Fruit fly (Drosophila melanogaster) whole organism, embryonic: ENCODE results near the gene P5cr-2.

ENCODE experiments used
- BEAF-32 ChIP-seq: fragments of 200-800 bp; sonication (Bioruptor generic); optimal IDR thresholded peaks from 3 replicates; lab custom pipeline; 2017; ENCODE audit warnings: missing biosample characterization, missing genetic modification characterization, mild to moderate bottlenecking, moderate library complexity, missing genetic modification reagents
- BtbVII ChIP-seq: fragments of 200-800 bp; sonication (Bioruptor generic); optimal IDR thresholded peaks from 3 replicates; lab custom pipeline; 2017; ENCODE audit warnings: missing biosample characterization, mild to moderate bottlenecking, missing genetic modification characterization
- CG10462 ChIP-seq: fragments of 200-800 bp; sonication (Bioruptor generic); optimal IDR thresholded peaks from 2 replicates; lab custom pipeline; 2016; ENCODE audit warnings: missing biosample characterization, missing genetic modification characterization
- CG13123 ChIP-seq: fragments of 200-800 bp; sonication (Bioruptor generic); optimal IDR thresholded peaks from 2 replicates; lab custom pipeline; 2016; ENCODE audit warnings: missing biosample characterization, missing genetic modification characterization
- CG18476 ChIP-seq: fragments of 200-800 bp; sonication (Bioruptor generic); optimal IDR thresholded peaks from 2 replicates; lab custom pipeline; 2016; ENCODE audit warnings: missing biosample characterization, mild to moderate bottlenecking, missing genetic modification characterization
- CG31441 ChIP-seq: fragments of 200-800 bp; sonication (Bioruptor generic); IDR thresholded peaks from 2 replicates; pipeline ENCODE4 v1.3.6; 2022; ENCODE audit warnings: missing biosample characterization, missing genetic modification characterization
- CG34376 ChIP-seq: fragments of 200-800 bp; sonication (Bioruptor generic); optimal IDR thresholded peaks from 2 replicates; lab custom pipeline; 2018; ENCODE audit warnings: missing biosample characterization, mild to moderate bottlenecking, missing genetic modification characterization
- CG3995 ChIP-seq: fragments of 200-800 bp; sonication (Bioruptor generic); optimal IDR thresholded peaks from 3 replicates; lab custom pipeline; 2016; ENCODE audit warnings: missing biosample characterization, missing genetic modification characterization
- CG4282 ChIP-seq: fragments of 200-800 bp; sonication (Bioruptor generic); optimal IDR thresholded peaks from 2 replicates; lab custom pipeline; 2016; ENCODE audit warnings: missing biosample characterization, missing genetic modification characterization
- CG4730 ChIP-seq: fragments of 200-800 bp; sonication (Bioruptor generic); IDR thresholded peaks from 2 replicates; pipeline ENCODE4 v1.3.6; 2022; ENCODE audit warnings: missing biosample characterization, missing genetic modification characterization
- CG7987 ChIP-seq: fragments of 200-800 bp; sonication (Bioruptor generic); optimal IDR thresholded peaks from 2 replicates; lab custom pipeline; 2018; ENCODE audit warnings: missing biosample characterization, mild to moderate bottlenecking, missing genetic modification characterization, moderate library complexity
- CG8281 ChIP-seq: fragments of 200-800 bp; sonication (Bioruptor generic); optimal IDR thresholded peaks from 2 replicates; lab custom pipeline; 2018; ENCODE audit warnings: missing biosample characterization, mild to moderate bottlenecking, missing genetic modification characterization, moderate library complexity
- Dek ChIP-seq: fragments of 200-800 bp; sonication (Bioruptor generic); optimal IDR thresholded peaks from 3 replicates; lab custom pipeline; 2019; ENCODE audit warnings: missing biosample characterization, mild to moderate bottlenecking, missing genetic modification characterization, moderate library complexity
- Dfd ChIP-seq, 2 experiments: fragments of >200 bp; optimal IDR thresholded peaks; 2 replicates each; lab custom pipeline; 2017; ENCODE audit warnings: missing biosample characterization in 2 of 2, missing genetic modification characterization in 2 of 2
- Dll ChIP-seq: fragments of 200-800 bp; sonication (Bioruptor generic); IDR thresholded peaks from 4 replicates; pipeline ENCODE4 v1.3.6; 2022; ENCODE audit warnings: missing biosample characterization, missing genetic modification characterization; ENCODE audit not compliant: partially characterized antibody
- Doc2 ChIP-seq: fragments of 200-800 bp; sonication (Bioruptor generic); IDR thresholded peaks from 2 replicates; pipeline ENCODE4 v1.3.6; 2022; ENCODE audit warnings: missing biosample characterization, missing genetic modification characterization
- Elba2 ChIP-seq: fragments of 200-800 bp; sonication (Bioruptor generic); optimal IDR thresholded peaks from 3 replicates; lab custom pipeline; 2016; ENCODE audit warnings: missing biosample characterization, missing genetic modification characterization
- Fer2 ChIP-seq: fragments of 200-800 bp; sonication (Bioruptor generic); optimal IDR thresholded peaks from 2 replicates; lab custom pipeline; 2018; ENCODE audit warnings: missing biosample characterization, mild to moderate bottlenecking, missing genetic modification characterization, moderate library complexity
- HLH54F ChIP-seq: fragments of 200-800 bp; sonication (Bioruptor generic); optimal IDR thresholded peaks from 3 replicates; lab custom pipeline; 2016; ENCODE audit warnings: missing biosample characterization, missing genetic modification characterization
- Hmr ChIP-seq: fragments of 200-800 bp; sonication (Bioruptor generic); optimal IDR thresholded peaks from 3 replicates; lab custom pipeline; 2017; ENCODE audit warnings: mild to moderate bottlenecking, missing biosample characterization, missing genetic modification reagents, missing genetic modification characterization
- Hsf ChIP-seq: fragments of 200-800 bp; sonication (Bioruptor generic); optimal IDR thresholded peaks from 3 replicates; lab custom pipeline; 2016; ENCODE audit warnings: missing biosample characterization, missing genetic modification characterization
- Jarid2 ChIP-seq: fragments of 200-800 bp; sonication (Bioruptor generic); optimal IDR thresholded peaks from 3 replicates; lab custom pipeline; 2017; ENCODE audit warnings: mild to moderate bottlenecking, missing biosample characterization, missing genetic modification reagents, missing genetic modification characterization
- Lpt ChIP-seq: fragments of >200 bp; optimal IDR thresholded peaks from 2 replicates; lab custom pipeline; 2018; ENCODE audit warnings: missing biosample characterization, missing genetic modification characterization
- Max ChIP-seq: fragments of 200-800 bp; sonication (Bioruptor generic); optimal IDR thresholded peaks from 2 replicates; lab custom pipeline; 2016; ENCODE audit warnings: missing biosample characterization, mild to moderate bottlenecking, missing genetic modification characterization
- Nf-YB ChIP-seq: fragments of 200-800 bp; sonication (Bioruptor generic); optimal IDR thresholded peaks from 3 replicates; lab custom pipeline; 2019; ENCODE audit warnings: missing biosample characterization, mild to moderate bottlenecking, missing genetic modification characterization, moderate library complexity
- Rx ChIP-seq: fragments of 200-800 bp; sonication (Bioruptor generic); IDR thresholded peaks from 2 replicates; pipeline ENCODE4 v1.3.6; 2022; ENCODE audit warnings: missing biosample characterization, missing genetic modification characterization
- Sox102F ChIP-seq: fragments of 200-800 bp; sonication (Bioruptor generic); optimal IDR thresholded peaks from 2 replicates; lab custom pipeline; 2018; ENCODE audit warnings: missing biosample characterization, mild to moderate bottlenecking, missing genetic modification characterization, moderate library complexity
- Sry-β ChIP-seq: fragments of 200-800 bp; sonication (Bioruptor generic); optimal IDR thresholded peaks from 2 replicates; lab custom pipeline; 2018; ENCODE audit warnings: missing biosample characterization, mild to moderate bottlenecking, missing genetic modification characterization, moderate library complexity
- abd-A ChIP-seq: fragments of 200-800 bp; sonication (Bioruptor generic); optimal IDR thresholded peaks from 3 replicates; lab custom pipeline; 2019; ENCODE audit warnings: missing biosample characterization, mild to moderate bottlenecking, missing genetic modification characterization, moderate library complexity
- chif ChIP-seq, 2 experiments: fragments of 200-800 bp; sonication (Bioruptor generic); optimal IDR thresholded peaks; 3 replicates each; lab custom pipeline; 2016; ENCODE audit warnings: missing biosample characterization in 2 of 2, missing genetic modification characterization in 2 of 2
- ci ChIP-seq: fragments of 200-800 bp; sonication (Bioruptor generic); IDR thresholded peaks from 3 replicates; pipeline ENCODE4 v1.3.6; 2022; ENCODE audit warnings: missing biosample characterization, missing genetic modification characterization
- ems ChIP-seq: fragments of 200-800 bp; sonication (Bioruptor generic); optimal IDR thresholded peaks from 3 replicates; lab custom pipeline; 2016; ENCODE audit warnings: missing biosample characterization, missing genetic modification characterization
- ewg ChIP-seq: fragments of 200-800 bp; sonication (Bioruptor generic); optimal IDR thresholded peaks from 3 replicates; lab custom pipeline; 2017; ENCODE audit warnings: mild to moderate bottlenecking, missing biosample characterization, missing genetic modification reagents, missing genetic modification characterization
- exex ChIP-seq: fragments of 200-800 bp; sonication (Bioruptor generic); optimal IDR thresholded peaks from 4 replicates; lab custom pipeline; 2018; ENCODE audit warnings: missing biosample characterization, mild to moderate bottlenecking, missing genetic modification characterization, moderate library complexity
- fd102C ChIP-seq: fragments of 200-800 bp; sonication (Bioruptor generic); optimal IDR thresholded peaks from 2 replicates; lab custom pipeline; 2018; ENCODE audit warnings: missing biosample characterization, mild to moderate bottlenecking, missing genetic modification characterization, moderate library complexity
- fd3F ChIP-seq: fragments of 200-800 bp; sonication (Bioruptor generic); optimal IDR thresholded peaks from 2 replicates; lab custom pipeline; 2018; ENCODE audit warnings: missing biosample characterization, mild to moderate bottlenecking, missing genetic modification characterization, moderate library complexity
- gem ChIP-seq: fragments of 200-800 bp; sonication (Bioruptor generic); optimal IDR thresholded peaks from 2 replicates; lab custom pipeline; 2019; ENCODE audit warnings: missing biosample characterization, mild to moderate bottlenecking, missing genetic modification characterization, moderate library complexity
- ind ChIP-seq: fragments of 200-800 bp; sonication (Bioruptor generic); optimal IDR thresholded peaks from 3 replicates; lab custom pipeline; 2016; ENCODE audit warnings: missing biosample characterization, missing genetic modification characterization
- lilli ChIP-seq: fragments of 200-800 bp; sonication (Bioruptor generic); optimal IDR thresholded peaks from 3 replicates; lab custom pipeline; 2016; ENCODE audit warnings: missing biosample characterization, missing genetic modification characterization
- mirr ChIP-seq: fragments of 200-800 bp; sonication (Bioruptor generic); optimal IDR thresholded peaks from 3 replicates; lab custom pipeline; 2018; ENCODE audit warnings: missing biosample characterization, mild to moderate bottlenecking, missing genetic modification characterization
- nom ChIP-seq: fragments of 200-800 bp; sonication (Bioruptor generic); optimal IDR thresholded peaks from 2 replicates; lab custom pipeline; 2017; ENCODE audit warnings: missing biosample characterization, missing genetic modification characterization, mild to moderate bottlenecking, moderate library complexity, missing genetic modification reagents
- pnt ChIP-seq: fragments of 200-800 bp; sonication (Bioruptor generic); optimal IDR thresholded peaks from 3 replicates; lab custom pipeline; 2016; ENCODE audit warnings: missing biosample characterization, missing genetic modification characterization
- pros ChIP-seq: fragments of 200-800 bp; sonication (Bioruptor generic); optimal IDR thresholded peaks from 3 replicates; lab custom pipeline; 2019; ENCODE audit warnings: missing biosample characterization, mild to moderate bottlenecking, missing genetic modification characterization, moderate library complexity
- psq ChIP-seq: fragments of 200-800 bp; sonication (Bioruptor generic); optimal IDR thresholded peaks from 2 replicates; lab custom pipeline; 2017; ENCODE audit warnings: missing biosample characterization, missing genetic modification characterization
- ro ChIP-seq: fragments of 200-800 bp; sonication (Bioruptor generic); IDR thresholded peaks from 2 replicates; pipeline ENCODE4 v1.3.6; 2022; ENCODE audit warnings: missing biosample characterization, missing genetic modification characterization
- sens ChIP-seq: fragments of 200-800 bp; sonication (Bioruptor generic); peaks from one replicate; lab custom pipeline; 2016; ENCODE audit warnings: missing biosample characterization, missing genetic modification characterization
- sisA ChIP-seq: fragments of 200-800 bp; sonication (Bioruptor generic); IDR thresholded peaks from 2 replicates; pipeline ENCODE4 v1.3.6; 2022; ENCODE audit warnings: missing biosample characterization, missing genetic modification characterization
- tap ChIP-seq: fragments of 200-800 bp; optimal IDR thresholded peaks from 3 replicates; lab custom pipeline; 2019; ENCODE audit warnings: missing biosample characterization, mild to moderate bottlenecking, missing genetic modification characterization, moderate library complexity
- zfh1 ChIP-seq: fragments of 200-800 bp; sonication (Bioruptor generic); IDR thresholded peaks from 3 replicates; pipeline ENCODE4 v1.3.6; 2022; ENCODE audit warnings: missing biosample characterization, missing genetic modification characterization
- zfh2 ChIP-seq: fragments of 200-800 bp; sonication (Bioruptor generic); optimal IDR thresholded peaks from 2 replicates; lab custom pipeline; 2016; ENCODE audit warnings: missing biosample characterization, missing genetic modification characterization

Gene P5cr-2

dm6 chr3R:17550827-17551468 is 16.3 kb downstream of the P5cr-2 start (continued):
- TF ChIP-seq Nf-YB: peak; percentile 29
- no peak for TF ChIP-seq Hmr (GFP tag; lab: Kevin White, UChicago)
- TF ChIP-seq CG7987: no peak
- peak; percentile 90 for TF ChIP-seq pros
- TF ChIP-seq ci (GFP tag; lab: Robert Waterston, UW): peak; percentile 67; the same call in 2 of the 3 replicates
- no peak for TF ChIP-seq Jarid2
- TF ChIP-seq mirr (GFP tag; lab: Kevin White, UChicago): peak; percentile 30
- TF ChIP-seq abd-A (tag; lab: Kevin White, UChicago): no peak
- TF ChIP-seq chif (GFP tag; optimal IDR thresholded peaks at IDR 0.05; lab: Kevin White, UChicago): peak; percentile 42 to 77
- no peak for TF ChIP-seq zfh2
- TF ChIP-seq Lpt: no peak
- TF ChIP-seq CG31441 (GFP tag; lab: Robert Waterston, UW): peak; percentile 55
- TF ChIP-seq CG8281 (tag; lab: Kevin White, UChicago): peak; percentile 1
- no peak for TF ChIP-seq Max (GFP tag; lab: Kevin White, UChicago)
- TF ChIP-seq sens: peak; percentile 92
- TF ChIP-seq CG18476: peak; percentile 26
- TF ChIP-seq HLH54F (GFP tag; lab: Kevin White, UChicago): no peak
- TF ChIP-seq lilli (GFP tag; lab: Kevin White, UChicago): peak; percentile 39
- no peak for TF ChIP-seq CG13123
- peak; percentile 57 for TF ChIP-seq CG10462 (GFP tag; lab: Kevin White, UChicago)
- no peak for TF ChIP-seq nom
- TF ChIP-seq CG3995: no peak
- TF ChIP-seq zfh1 (GFP tag; lab: Robert Waterston, UW): peak; percentile 59; the same call in 1 of the 3 replicates
- TF ChIP-seq Sry-β (GFP tag; lab: Kevin White, UChicago): no peak
- no peak for TF ChIP-seq Dll (GFP tag; lab: Robert Waterston, UW)
- TF ChIP-seq exex (tag; lab: Kevin White, UChicago): no peak
- TF ChIP-seq tap (tag; lab: Kevin White, UChicago): peak; percentile 30
- peak; percentile 49 for TF ChIP-seq pnt (GFP tag; lab: Kevin White, UChicago)
- peak; percentile 49 for TF ChIP-seq ewg (GFP tag; lab: Kevin White, UChicago)
- TF ChIP-seq Elba2 (GFP tag; lab: Kevin White, UChicago): no peak
- peak; percentile 62 for TF ChIP-seq fd102C (GFP tag; lab: Kevin White, UChicago)
- TF ChIP-seq BtbVII: no peak
- peak; percentile 41; the same call in 1 of the 2 replicates for TF ChIP-seq sisA (GFP tag; lab: Robert Waterston, UW)
- TF ChIP-seq ems (GFP tag; lab: Kevin White, UChicago): peak; percentile 13
- TF ChIP-seq Rx: 0 out of 2 replicates have a peak, but pooled peaks have one; percentile 28
- no peak for TF ChIP-seq CG34376
- TF ChIP-seq BEAF-32 (GFP tag; lab: Kevin White, UChicago): no peak
- no peak for TF ChIP-seq CG4730 (GFP tag; lab: Robert Waterston, UW)
- TF ChIP-seq gem: peak; percentile 76
- TF ChIP-seq Hsf (GFP tag; lab: Kevin White, UChicago): peak; percentile 44
- TF ChIP-seq Sox102F (GFP tag; lab: Kevin White, UChicago): no peak
- no peak for TF ChIP-seq Fer2 (tag; lab: Kevin White, UChicago)
- TF ChIP-seq Dfd (GFP tag; optimal IDR thresholded peaks at IDR 0.05; lab: Kevin White, UChicago): no peak
- TF ChIP-seq psq (GFP tag; lab: Kevin White, UChicago): no peak
- no peak for TF ChIP-seq ro (GFP tag; lab: Robert Waterston, UW)
- no peak for TF ChIP-seq CG4282 (GFP tag; lab: Kevin White, UChicago)
- peak; percentile 7 for TF ChIP-seq Dek (tag; lab: Kevin White, UChicago)
- TF ChIP-seq ind (GFP tag; lab: Kevin White, UChicago): peak; percentile 21
- no peak for TF ChIP-seq Doc2
- no peak for TF ChIP-seq fd3F
